Fruit fly (Drosophila melanogaster): Measurements from ENCODE around the gene ArgRS.

DNA sequence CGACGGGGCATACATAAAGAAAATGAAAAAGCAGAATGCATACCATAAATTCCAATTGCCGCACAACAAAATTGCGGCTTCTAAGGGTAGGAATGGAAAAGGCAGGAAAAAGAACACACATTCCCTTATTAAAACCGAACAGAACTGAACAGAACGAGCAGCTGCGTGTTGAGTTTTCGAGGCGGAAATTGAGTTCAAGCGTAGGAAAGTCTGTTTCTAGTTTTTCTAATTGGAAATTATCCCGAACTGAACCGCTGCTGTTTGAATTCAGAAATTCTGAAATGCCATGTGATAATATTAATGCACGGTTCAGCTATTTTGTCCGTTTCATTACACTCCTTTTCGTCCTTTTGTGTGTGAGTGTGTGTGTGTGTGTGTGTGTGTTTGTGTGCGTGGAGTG is 27.0 kb downstream of the ArgRS start:
- TF ChIP-seq CG8478 (optimal IDR thresholded peaks at IDR 0.05) (no peak), CTCF (optimal IDR thresholded peaks at IDR 0.05) (no peak)
